Fruit fly (Drosophila melanogaster) whole organism, embryonic: Measurements from ENCODE around the gene CG32483.
A peak's percentile ranks its signal among the peaks of the same experiment; 100 is the strongest.

Source experiments
- Atf6 ChIP-seq: fragments of 200-800 bp; sonication (Bioruptor generic); IDR thresholded peaks from 2 replicates; pipeline ENCODE4 v1.3.6; 2022; ENCODE audit warnings: missing biosample characterization, missing genetic modification characterization
- BEAF-32 ChIP-seq: fragments of 200-800 bp; sonication (Bioruptor generic); optimal IDR thresholded peaks from 3 replicates; lab custom pipeline; 2017; ENCODE audit warnings: missing biosample characterization, missing genetic modification characterization, mild to moderate bottlenecking, moderate library complexity, missing genetic modification reagents
- Bgb ChIP-seq: fragments of 200-800 bp; sonication (Bioruptor generic); IDR thresholded peaks from 2 replicates; pipeline ENCODE4 v1.3.6; 2022; ENCODE audit warnings: missing biosample characterization, missing genetic modification characterization; ENCODE audit not compliant: partially characterized antibody
- CG10543 ChIP-seq: fragments of 200-800 bp; sonication (Bioruptor generic); optimal IDR thresholded peaks from 3 replicates; lab custom pipeline; 2017; ENCODE audit warnings: missing biosample characterization, mild to moderate bottlenecking, missing genetic modification characterization, moderate library complexity
- CG11696 ChIP-seq: fragments of 200-800 bp; sonication (Bioruptor generic); IDR thresholded peaks from 2 replicates; pipeline ENCODE4 v1.3.6; 2022; ENCODE audit warnings: missing biosample characterization, missing genetic modification characterization
- CG12155 ChIP-seq: fragments of 200-800 bp; sonication (Bioruptor generic); optimal IDR thresholded peaks from 3 replicates; lab custom pipeline; 2016; ENCODE audit warnings: missing biosample characterization, missing genetic modification characterization
- CG12744 ChIP-seq: fragments of 200-800 bp; sonication (Bioruptor generic); optimal IDR thresholded peaks from 2 replicates; lab custom pipeline; 2016; ENCODE audit warnings: missing biosample characterization, missing genetic modification characterization
- CG13123 ChIP-seq: fragments of 200-800 bp; sonication (Bioruptor generic); optimal IDR thresholded peaks from 2 replicates; lab custom pipeline; 2016; ENCODE audit warnings: missing biosample characterization, missing genetic modification characterization
- CG1529 ChIP-seq: fragments of 200-800 bp; sonication (Bioruptor generic); optimal IDR thresholded peaks from 3 replicates; lab custom pipeline; 2018; ENCODE audit warnings: missing biosample characterization, missing genetic modification characterization
- CG15514 ChIP-seq: fragments of 200-800 bp; sonication (Bioruptor generic); optimal IDR thresholded peaks from 3 replicates; lab custom pipeline; 2017; ENCODE audit warnings: missing biosample characterization, missing genetic modification characterization, mild to moderate bottlenecking, moderate library complexity, missing genetic modification reagents
- CG1792 ChIP-seq: fragments of 200-800 bp; sonication (Bioruptor generic); optimal IDR thresholded peaks from 2 replicates; lab custom pipeline; 2016; ENCODE audit warnings: missing biosample characterization, missing genetic modification characterization
- CG18599 ChIP-seq: fragments of 200-800 bp; sonication (Bioruptor generic); optimal IDR thresholded peaks from 3 replicates; lab custom pipeline; 2017; ENCODE audit warnings: missing biosample characterization, missing genetic modification characterization, mild to moderate bottlenecking, moderate library complexity, missing genetic modification reagents
- CG2120 ChIP-seq: fragments of 200-800 bp; sonication (Bioruptor generic); optimal IDR thresholded peaks from 3 replicates; lab custom pipeline; 2016; ENCODE audit warnings: missing biosample characterization, missing genetic modification characterization
- CG2129 ChIP-seq: fragments of 200-800 bp; sonication (Bioruptor generic); IDR thresholded peaks from 2 replicates; pipeline ENCODE4 v1.3.6; 2022; ENCODE audit warnings: missing biosample characterization, missing genetic modification characterization; ENCODE audit not compliant: partially characterized antibody
- CG32772 ChIP-seq: fragments of 200-800 bp; sonication (Bioruptor generic); IDR thresholded peaks from 2 replicates; pipeline ENCODE4 v1.3.6; 2022; ENCODE audit warnings: missing biosample characterization, missing genetic modification characterization
- CG3407 ChIP-seq: fragments of 200-800 bp; sonication (Bioruptor generic); optimal IDR thresholded peaks from 2 replicates; lab custom pipeline; 2018; ENCODE audit warnings: missing biosample characterization, mild to moderate bottlenecking, missing genetic modification characterization
- CG4820 ChIP-seq: fragments of 200-800 bp; sonication (Bioruptor generic); optimal IDR thresholded peaks from 3 replicates; lab custom pipeline; 2016; ENCODE audit warnings: missing biosample characterization, missing genetic modification characterization
- CG6689 ChIP-seq: fragments of 200-800 bp; sonication (Bioruptor generic); IDR thresholded peaks from 2 replicates; pipeline ENCODE4 v1.3.6; 2022; ENCODE audit warnings: missing biosample characterization, missing genetic modification characterization
- CG7745 ChIP-seq: fragments of 200-800 bp; sonication (Bioruptor generic); optimal IDR thresholded peaks from 2 replicates; lab custom pipeline; 2018; ENCODE audit warnings: missing biosample characterization, mild to moderate bottlenecking, missing genetic modification characterization, moderate library complexity
- CG8089 ChIP-seq: fragments of 200-800 bp; sonication (Bioruptor generic); optimal IDR thresholded peaks from 3 replicates; lab custom pipeline; 2016; ENCODE audit warnings: missing biosample characterization, missing genetic modification characterization
- CG8388 ChIP-seq: fragments of 200-800 bp; sonication (Bioruptor generic); optimal IDR thresholded peaks from 2 replicates; lab custom pipeline; 2019; ENCODE audit warnings: missing biosample characterization, mild to moderate bottlenecking, missing genetic modification characterization, moderate library complexity
- CoRest ChIP-seq: fragments of 200-800 bp; sonication (Bioruptor generic); optimal IDR thresholded peaks from 3 replicates; lab custom pipeline; 2018; ENCODE audit warnings: missing biosample characterization, mild to moderate bottlenecking, missing genetic modification characterization, moderate library complexity
- Dp ChIP-seq: fragments of 200-800 bp; sonication (Bioruptor generic); optimal IDR thresholded peaks from 2 replicates; lab custom pipeline; 2018; ENCODE audit warnings: missing biosample characterization, mild to moderate bottlenecking, missing genetic modification characterization, moderate library complexity
- Fer1 ChIP-seq: fragments of 200-800 bp; sonication (Bioruptor generic); optimal IDR thresholded peaks from 2 replicates; lab custom pipeline; 2017; ENCODE audit warnings: missing biosample characterization, mild to moderate bottlenecking, missing genetic modification characterization
- Hmr ChIP-seq: fragments of 200-800 bp; sonication (Bioruptor generic); optimal IDR thresholded peaks from 3 replicates; lab custom pipeline; 2017; ENCODE audit warnings: mild to moderate bottlenecking, missing biosample characterization, missing genetic modification reagents, missing genetic modification characterization
- Hr51 ChIP-seq, 2 experiments: fragments of 200-800 bp; sonication (Bioruptor generic); optimal IDR thresholded peaks; 2 replicates in 1 of 2; 3 replicates in 1 of 2; lab custom pipeline; 2016 to 2018; ENCODE audit warnings: missing biosample characterization in 2 of 2, missing genetic modification characterization in 2 of 2, mild to moderate bottlenecking in 1 of 2, moderate library complexity in 1 of 2
- NK7.1 ChIP-seq: fragments of 200-800 bp; sonication (Bioruptor generic); optimal IDR thresholded peaks from 3 replicates; lab custom pipeline; 2016; ENCODE audit warnings: missing biosample characterization, missing genetic modification characterization
- Neu2 ChIP-seq: fragments of 200-800 bp; sonication (Bioruptor generic); optimal IDR thresholded peaks from 3 replicates; lab custom pipeline; 2016; ENCODE audit warnings: missing biosample characterization, missing genetic modification characterization, borderline replicate concordance
- Sox100B ChIP-seq: fragments of 200-800 bp; sonication (Bioruptor generic); optimal IDR thresholded peaks from 3 replicates; lab custom pipeline; 2018; ENCODE audit warnings: missing biosample characterization, mild to moderate bottlenecking, missing genetic modification characterization
- Sox102F ChIP-seq: fragments of 200-800 bp; sonication (Bioruptor generic); optimal IDR thresholded peaks from 2 replicates; lab custom pipeline; 2018; ENCODE audit warnings: missing biosample characterization, mild to moderate bottlenecking, missing genetic modification characterization, moderate library complexity
- ac ChIP-seq: fragments of 200-800 bp; sonication (Bioruptor generic); optimal IDR thresholded peaks from 3 replicates; lab custom pipeline; 2017; ENCODE audit warnings: missing biosample characterization, mild to moderate bottlenecking, missing genetic modification characterization
- aop ChIP-seq: fragments of 200-800 bp; sonication (Bioruptor generic); IDR thresholded peaks from 2 replicates; pipeline ENCODE4 v1.3.6; 2022; ENCODE audit warnings: missing biosample characterization, missing genetic modification characterization
- bab2 ChIP-seq: fragments of 200-800 bp; sonication (Bioruptor generic); optimal IDR thresholded peaks from 2 replicates; lab custom pipeline; 2016; ENCODE audit warnings: missing biosample characterization, missing genetic modification characterization
- btn ChIP-seq: fragments of 200-800 bp; sonication (Bioruptor generic); optimal IDR thresholded peaks from 2 replicates; lab custom pipeline; 2016; ENCODE audit warnings: missing biosample characterization, missing genetic modification characterization
- crc ChIP-seq: fragments of 200-800 bp; sonication (Bioruptor generic); optimal IDR thresholded peaks from 2 replicates; lab custom pipeline; 2016; ENCODE audit warnings: missing biosample characterization, missing genetic modification characterization
- dmrt99B ChIP-seq: fragments of 200-800 bp; sonication (Bioruptor generic); optimal IDR thresholded peaks from 2 replicates; lab custom pipeline; 2018; ENCODE audit warnings: missing biosample characterization, mild to moderate bottlenecking, missing genetic modification characterization, moderate library complexity
- eyg ChIP-seq: fragments of 200-800 bp; sonication (Bioruptor generic); optimal IDR thresholded peaks from 3 replicates; lab custom pipeline; 2016; ENCODE audit warnings: missing biosample characterization, missing genetic modification characterization
- pb ChIP-seq: fragments of 200-800 bp; sonication (Bioruptor generic); optimal IDR thresholded peaks from 3 replicates; lab custom pipeline; 2016; ENCODE audit warnings: missing biosample characterization, missing genetic modification characterization
- peb ChIP-seq: fragments of 200-800 bp; sonication (Bioruptor generic); IDR thresholded peaks from 2 replicates; pipeline ENCODE4 v1.3.6; 2022; ENCODE audit warnings: missing biosample characterization, missing genetic modification characterization
- pros ChIP-seq: fragments of 200-800 bp; sonication (Bioruptor generic); optimal IDR thresholded peaks from 3 replicates; lab custom pipeline; 2019; ENCODE audit warnings: missing biosample characterization, mild to moderate bottlenecking, missing genetic modification characterization, moderate library complexity
- run ChIP-seq: fragments of 200-800 bp; sonication (Bioruptor generic); optimal IDR thresholded peaks from 3 replicates; lab custom pipeline; 2018; ENCODE audit warnings: missing biosample characterization, mild to moderate bottlenecking, missing genetic modification characterization
- schlank ChIP-seq: fragments of 200-800 bp; sonication (Bioruptor generic); optimal IDR thresholded peaks from 2 replicates; lab custom pipeline; 2018; ENCODE audit warnings: missing biosample characterization, mild to moderate bottlenecking, missing genetic modification characterization
- seq ChIP-seq: fragments of 200-800 bp; sonication (Bioruptor generic); IDR thresholded peaks from 2 replicates; pipeline ENCODE4 v1.3.6; 2022; ENCODE audit warnings: missing biosample characterization, missing genetic modification characterization
- tap ChIP-seq: fragments of 200-800 bp; optimal IDR thresholded peaks from 3 replicates; lab custom pipeline; 2019; ENCODE audit warnings: missing biosample characterization, mild to moderate bottlenecking, missing genetic modification characterization, moderate library complexity
- tup ChIP-seq: fragments of 200-800 bp; sonication (Bioruptor generic); optimal IDR thresholded peaks from 2 replicates; lab custom pipeline; 2016; ENCODE audit warnings: missing biosample characterization, mild to moderate bottlenecking, missing genetic modification characterization, moderate library complexity
- twi ChIP-seq: fragments of 200-800 bp; optimal IDR thresholded peaks from 2 replicates; lab custom pipeline; 2019; ENCODE audit warnings: missing biosample characterization, mild to moderate bottlenecking, missing genetic modification characterization, moderate library complexity
- tx ChIP-seq: fragments of 200-800 bp; sonication (Bioruptor generic); optimal IDR thresholded peaks from 2 replicates; lab custom pipeline; 2016; ENCODE audit warnings: missing biosample characterization, missing genetic modification characterization
- zfh2 ChIP-seq: fragments of 200-800 bp; sonication (Bioruptor generic); optimal IDR thresholded peaks from 2 replicates; lab custom pipeline; 2016; ENCODE audit warnings: missing biosample characterization, missing genetic modification characterization

The CG32483 gene

dm6 chr3L:724518-725341, 34.8 kb upstream of the CG32483 start (continued):
- peak; percentile 41 for TF ChIP-seq zfh2
- peak; percentile 97 for TF ChIP-seq CG3407 (GFP tag; lab: Kevin White, UChicago)
- TF ChIP-seq crc (GFP tag; lab: Kevin White, UChicago), result peak; percentile 94
- peak; percentile 82 for TF ChIP-seq CG12155 (GFP tag; lab: Kevin White, UChicago)
- TF ChIP-seq CG1792 (GFP tag; lab: Kevin White, UChicago), result peak; percentile 90
- peak; percentile 97 for TF ChIP-seq CG8388 (GFP tag; lab: Kevin White, UChicago)
- peak; percentile 91 for TF ChIP-seq Sox102F
- peak; percentile 89 for TF ChIP-seq NK7.1 (GFP tag; lab: Kevin White, UChicago)
- TF ChIP-seq peb, result peak; percentile 96
- TF ChIP-seq tx (GFP tag; lab: Kevin White, UChicago), result peak; percentile 82
- TF ChIP-seq CG2129, result no peak
- TF ChIP-seq CG32772 (GFP tag; lab: Robert Waterston, UW), result peak; percentile 95
- TF ChIP-seq CG7745 (tag; lab: Kevin White, UChicago), result peak; percentile 82
- peak; percentile 97 for TF ChIP-seq CG1529 (GFP tag; lab: Kevin White, UChicago)
- peak; percentile 93 for TF ChIP-seq btn (GFP tag; lab: Kevin White, UChicago)
- TF ChIP-seq CG2120 (GFP tag; lab: Kevin White, UChicago), result peak; percentile 49
- TF ChIP-seq BEAF-32 (GFP tag; lab: Kevin White, UChicago), result no peak
- TF ChIP-seq Bgb, result no peak
- peak; percentile 95 for TF ChIP-seq bab2 (GFP tag; lab: Kevin White, UChicago)
- peak; percentile 83 for TF ChIP-seq run (tag; lab: Kevin White, UChicago)
- peak; percentile 95 for TF ChIP-seq CG6689 (GFP tag; lab: Robert Waterston, UW)
- peak; percentile 85 for TF ChIP-seq tap (tag; lab: Kevin White, UChicago)
- peak; percentile 89 for TF ChIP-seq seq (GFP tag; lab: Robert Waterston, UW)
- peak; percentile 93 for TF ChIP-seq Sox100B
- peak; percentile 70; the same call in 1 of the 2 replicates for TF ChIP-seq Atf6
- TF ChIP-seq CG15514 (GFP tag; lab: Kevin White, UChicago), result peak; percentile 12
- peak; percentile 75 for TF ChIP-seq pb (GFP tag; lab: Kevin White, UChicago)
- TF ChIP-seq ac (GFP tag; lab: Kevin White, UChicago), result peak; percentile 98
- TF ChIP-seq CG10543 (GFP tag; lab: Kevin White, UChicago), result peak; percentile 54
- peak; percentile 95 for TF ChIP-seq pros
- no peak for TF ChIP-seq Dp (GFP tag; lab: Kevin White, UChicago)
- peak; percentile 76 for TF ChIP-seq Hmr (GFP tag; lab: Kevin White, UChicago)
- TF ChIP-seq CG8089, result peak; percentile 95
- TF ChIP-seq dmrt99B, result peak; percentile 91
- TF ChIP-seq eyg, result peak; percentile 85
- TF ChIP-seq CG12744 (GFP tag; lab: Kevin White, UChicago), result peak; percentile 81
- TF ChIP-seq aop (GFP tag; lab: Robert Waterston, UW), result peak; percentile 79; the same call in 1 of the 2 replicates
- peak; percentile 96 for TF ChIP-seq CG4820 (GFP tag; lab: Kevin White, UChicago)
- peak; percentile 34 for TF ChIP-seq schlank (tag; lab: Kevin White, UChicago)
- TF ChIP-seq CoRest, result peak; percentile 91
- peak; percentile 92 for TF ChIP-seq twi (tag; lab: Kevin White, UChicago)
- TF ChIP-seq CG11696 (GFP tag; lab: Robert Waterston, UW), result peak; percentile 88
- peak; percentile 90 for TF ChIP-seq Neu2 (GFP tag; lab: Kevin White, UChicago)
- peak; percentile 78 to 90 for TF ChIP-seq Hr51 (GFP tag; optimal IDR thresholded peaks at IDR 0.05; lab: Kevin White, UChicago)
- TF ChIP-seq CG18599, result peak; percentile 78
- peak; percentile 58 for TF ChIP-seq Fer1 (GFP tag; lab: Kevin White, UChicago)
- TF ChIP-seq CG13123 (GFP tag; lab: Kevin White, UChicago), result peak; percentile 81
- peak; percentile 82 for TF ChIP-seq tup (GFP tag; lab: Kevin White, UChicago)
